Fruit fly (Drosophila melanogaster): Measurements from ENCODE around the gene Zdhhc8.

- TF ChIP-seq CG11294 (GFP tag; IDR thresholded peaks at IDR 0.05) (no peak), CG6854 (GFP tag; optimal IDR thresholded peaks at IDR 0.05) (no peak), pdm3 (GFP tag; optimal IDR thresholded peaks at IDR 0.05) (no peak), fkh (GFP tag; optimal IDR thresholded peaks at IDR 0.05) (no peak), Sox14 (GFP tag; optimal IDR thresholded peaks at IDR 0.05) (no peak), Sox15 (GFP tag; optimal IDR thresholded peaks at IDR 0.05) (no peak), Eip78C (GFP tag) (peak; percentile 3), Sox102F (GFP tag; optimal IDR thresholded peaks at IDR 0.05) (no peak), fd59A (GFP tag; optimal IDR thresholded peaks at IDR 0.05) (no peak), esn (GFP tag; optimal IDR thresholded peaks at IDR 0.05) (no peak), CG8119 (GFP tag; IDR thresholded peaks at IDR 0.05) (no peak), salr (GFP tag; optimal IDR thresholded peaks at IDR 0.05) (no peak), CG34406 (GFP tag; optimal IDR thresholded peaks at IDR 0.05) (no peak), CG9139 (GFP tag; optimal IDR thresholded peaks at IDR 0.05) (no peak)
These were observed 69.6 kb downstream of the Zdhhc8 start for dm6 chrX:9286386-9286785.

Measured in whole organism, prepupa.